Fruit fly (Drosophila melanogaster) whole organism, embryonic: Measurements from ENCODE around the gene Etfb.

Experiments used
- Awh ChIP-seq: fragments of 200-800 bp; sonication (Bioruptor generic); IDR thresholded peaks from 2 replicates; pipeline ENCODE4, ENCODE4 v1.3.6; 2022; ENCODE audit warnings: missing biosample characterization, missing genetic modification characterization
- B-H1 ChIP-seq: fragments of 200-800 bp; sonication (Bioruptor generic); IDR thresholded peaks from 3 replicates; pipeline ENCODE4 v1.3.6; 2022; ENCODE audit warnings: missing biosample characterization, missing genetic modification characterization
- CG11696 ChIP-seq: fragments of 200-800 bp; sonication (Bioruptor generic); IDR thresholded peaks from 2 replicates; pipeline ENCODE4 v1.3.6; 2022; ENCODE audit warnings: missing biosample characterization, missing genetic modification characterization
- CG13894 ChIP-seq: fragments of 200-800 bp; sonication (Bioruptor generic); optimal IDR thresholded peaks from 3 replicates; lab custom pipeline; 2018; ENCODE audit warnings: missing biosample characterization, mild to moderate bottlenecking, missing genetic modification characterization, moderate library complexity
- CG15696 ChIP-seq: fragments of 200-800 bp; sonication (Bioruptor generic); optimal IDR thresholded peaks from 2 replicates; lab custom pipeline; 2019; ENCODE audit warnings: missing biosample characterization, mild to moderate bottlenecking, missing genetic modification characterization, moderate library complexity
- CG16813 ChIP-seq: fragments of 200-800 bp; sonication (Bioruptor generic); IDR thresholded peaks from 3 replicates; pipeline ENCODE4 v1.3.6; 2022; ENCODE audit warnings: missing biosample characterization, missing genetic modification characterization; ENCODE audit not compliant: partially characterized antibody
- CG17568 ChIP-seq: fragments of 200-800 bp; sonication (Bioruptor generic); optimal IDR thresholded peaks from 2 replicates; lab custom pipeline; 2018; ENCODE audit warnings: missing biosample characterization, mild to moderate bottlenecking, missing genetic modification characterization, moderate library complexity
- CG18599 ChIP-seq: fragments of 200-800 bp; sonication (Bioruptor generic); optimal IDR thresholded peaks from 3 replicates; lab custom pipeline; 2017; ENCODE audit warnings: missing biosample characterization, missing genetic modification characterization, mild to moderate bottlenecking, moderate library complexity, missing genetic modification reagents
- CG2120 ChIP-seq: fragments of 200-800 bp; sonication (Bioruptor generic); optimal IDR thresholded peaks from 3 replicates; lab custom pipeline; 2016; ENCODE audit warnings: missing biosample characterization, missing genetic modification characterization
- CG3726 ChIP-seq: fragments of 200-800 bp; sonication (Bioruptor generic); IDR thresholded peaks from 3 replicates; pipeline ENCODE4, ENCODE4 v1.3.6; 2022; ENCODE audit warnings: missing biosample characterization, missing genetic modification characterization
- CG4854 ChIP-seq: fragments of 200-800 bp; sonication (Bioruptor generic); optimal IDR thresholded peaks from 2 replicates; lab custom pipeline; 2016; ENCODE audit warnings: missing biosample characterization, missing genetic modification characterization, inconsistent platforms
- CG6254 ChIP-seq: fragments of 200-800 bp; sonication (Bioruptor generic); optimal IDR thresholded peaks from 3 replicates; lab custom pipeline; 2017; ENCODE audit warnings: mild to moderate bottlenecking, missing biosample characterization, missing genetic modification reagents, missing genetic modification characterization
- CG7556 ChIP-seq: fragments of 200-800 bp; sonication (Bioruptor generic); optimal IDR thresholded peaks from 2 replicates; lab custom pipeline; 2017; ENCODE audit warnings: missing biosample characterization, mild to moderate bottlenecking, missing genetic modification characterization
- CG7963 ChIP-seq: fragments of 200-800 bp; sonication (Bioruptor generic); IDR thresholded peaks from 3 replicates; pipeline ENCODE4 v1.3.6; 2022; ENCODE audit warnings: missing biosample characterization, missing genetic modification characterization; ENCODE audit not compliant: partially characterized antibody
- CG9727 ChIP-seq: fragments of 200-800 bp; sonication (Bioruptor generic); optimal IDR thresholded peaks from 3 replicates; lab custom pipeline; 2017; ENCODE audit warnings: missing biosample characterization, mild to moderate bottlenecking, missing genetic modification characterization
- CTCF ChIP-seq: fragments of 200-800 bp; sonication (Bioruptor generic); optimal IDR thresholded peaks from 2 replicates; lab custom pipeline; 2017; ENCODE audit warnings: missing biosample characterization, mild to moderate bottlenecking, missing genetic modification characterization, moderate library complexity
- CrebB ChIP-seq: fragments of 200-800 bp; sonication (Bioruptor generic); optimal IDR thresholded peaks from 3 replicates; lab custom pipeline; 2018; ENCODE audit warnings: missing biosample characterization, mild to moderate bottlenecking, missing genetic modification characterization
- D19B ChIP-seq: fragments of 200-800 bp; sonication (Bioruptor generic); optimal IDR thresholded peaks from 2 replicates; lab custom pipeline; 2017; ENCODE audit warnings: missing biosample characterization, mild to moderate bottlenecking, missing genetic modification characterization
- Hr3 ChIP-seq: fragments of 200-800 bp; sonication (Bioruptor generic); optimal IDR thresholded peaks from 3 replicates; lab custom pipeline; 2016; ENCODE audit warnings: missing biosample characterization, missing genetic modification characterization
- Lhr ChIP-seq: fragments of 200-800 bp; sonication (Bioruptor generic); optimal IDR thresholded peaks from 3 replicates; lab custom pipeline; 2017; ENCODE audit warnings: mild to moderate bottlenecking, missing biosample characterization, missing genetic modification reagents, missing genetic modification characterization
- Lpt ChIP-seq: fragments of >200 bp; optimal IDR thresholded peaks from 2 replicates; lab custom pipeline; 2018; ENCODE audit warnings: missing biosample characterization, missing genetic modification characterization
- Med ChIP-seq: fragments of 200-800 bp; sonication (Bioruptor generic); peaks from one replicate; lab custom pipeline; 2016; ENCODE audit warnings: missing biosample characterization, missing genetic modification characterization, mild to moderate bottlenecking, inconsistent platforms, moderate library complexity
- Mrtf ChIP-seq: fragments of 200-800 bp; sonication (Bioruptor generic); IDR thresholded peaks from 3 replicates; pipeline ENCODE4 v1.3.6; 2022; ENCODE audit warnings: missing biosample characterization, missing genetic modification characterization
- NFAT ChIP-seq: fragments of 200-800 bp; sonication (Bioruptor generic); IDR thresholded peaks from 2 replicates; pipeline ENCODE4 v1.3.6; 2022; ENCODE audit warnings: missing biosample characterization, missing genetic modification characterization
- Nf-YC ChIP-seq: fragments of 200-800 bp; optimal IDR thresholded peaks from 3 replicates; lab custom pipeline; 2019; ENCODE audit warnings: missing biosample characterization, mild to moderate bottlenecking, missing genetic modification characterization, moderate library complexity
- Sox102F ChIP-seq: fragments of 200-800 bp; sonication (Bioruptor generic); optimal IDR thresholded peaks from 2 replicates; lab custom pipeline; 2018; ENCODE audit warnings: missing biosample characterization, mild to moderate bottlenecking, missing genetic modification characterization, moderate library complexity
- amos ChIP-seq: fragments of 200-800 bp; sonication (Bioruptor generic); IDR thresholded peaks from 2 replicates; pipeline ENCODE4 v1.3.6; 2022; ENCODE audit warnings: missing biosample characterization, missing genetic modification characterization; ENCODE audit not compliant: partially characterized antibody
- bcd ChIP-seq: fragments of 200-800 bp; sonication (Bioruptor generic); optimal IDR thresholded peaks from 2 replicates; lab custom pipeline; 2017; ENCODE audit warnings: missing biosample characterization, mild to moderate bottlenecking, missing genetic modification characterization
- chinmo ChIP-seq: fragments of 200-800 bp; sonication (Bioruptor generic); IDR thresholded peaks from 4 replicates; pipeline ENCODE4 v1.3.6; 2022; ENCODE audit warnings: missing biosample characterization, missing genetic modification characterization; ENCODE audit not compliant: partially characterized antibody
- chn ChIP-seq: fragments of 200-800 bp; sonication (Bioruptor generic); optimal IDR thresholded peaks from 2 replicates; lab custom pipeline; 2016; ENCODE audit warnings: missing biosample characterization, missing genetic modification characterization
- danr ChIP-seq: fragments of 200-800 bp; sonication (Bioruptor generic); IDR thresholded peaks from 2 replicates; pipeline ENCODE4 v1.3.6; 2022; ENCODE audit warnings: missing biosample characterization, missing genetic modification characterization
- dmrt11E ChIP-seq: fragments of 200-800 bp; sonication (Bioruptor generic); optimal IDR thresholded peaks from 3 replicates; lab custom pipeline; 2018; ENCODE audit warnings: missing biosample characterization, mild to moderate bottlenecking, missing genetic modification characterization, moderate library complexity
- ewg ChIP-seq: fragments of 200-800 bp; sonication (Bioruptor generic); optimal IDR thresholded peaks from 3 replicates; lab custom pipeline; 2017; ENCODE audit warnings: mild to moderate bottlenecking, missing biosample characterization, missing genetic modification reagents, missing genetic modification characterization
- fd102C ChIP-seq: fragments of 200-800 bp; sonication (Bioruptor generic); optimal IDR thresholded peaks from 2 replicates; lab custom pipeline; 2018; ENCODE audit warnings: missing biosample characterization, mild to moderate bottlenecking, missing genetic modification characterization, moderate library complexity
- fu2 ChIP-seq: fragments of 200-800 bp; sonication (Bioruptor generic); optimal IDR thresholded peaks from 2 replicates; lab custom pipeline; 2016; ENCODE audit warnings: missing biosample characterization, missing genetic modification characterization
- ham ChIP-seq: fragments of 200-800 bp; sonication (Bioruptor generic); IDR thresholded peaks from 2 replicates; pipeline ENCODE4 v1.3.6; 2022; ENCODE audit warnings: missing biosample characterization, missing genetic modification characterization
- knrl ChIP-seq: fragments of 200-800 bp; sonication (Bioruptor generic); IDR thresholded peaks from 3 replicates; pipeline ENCODE4 v1.3.6; 2022; ENCODE audit warnings: missing biosample characterization, missing genetic modification characterization; ENCODE audit not compliant: partially characterized antibody
- lab ChIP-seq: fragments of 200-800 bp; sonication (Bioruptor generic); optimal IDR thresholded peaks from 3 replicates; lab custom pipeline; 2017; ENCODE audit warnings: missing biosample characterization, missing genetic modification characterization, mild to moderate bottlenecking, moderate library complexity, missing genetic modification reagents
- lmd ChIP-seq: fragments of 200-800 bp; sonication (Bioruptor generic); IDR thresholded peaks from 2 replicates; pipeline ENCODE4 v1.3.6; 2022; ENCODE audit warnings: missing biosample characterization, missing genetic modification characterization
- lola ChIP-seq, 3 experiments: fragments of >200 bp in 2 of 3; fragments of 200-800 bp in 1 of 3; sonication (Bioruptor generic) in 1 of 3; optimal IDR thresholded peaks; 2 replicates each; lab custom pipeline; 2017 to 2019; ENCODE audit warnings: missing biosample characterization in 3 of 3, missing genetic modification characterization in 3 of 3, mild to moderate bottlenecking in 1 of 3, moderate library complexity in 1 of 3
- odd ChIP-seq: fragments of 200-800 bp; sonication (Bioruptor generic); optimal IDR thresholded peaks from 2 replicates; lab custom pipeline; 2017; ENCODE audit warnings: missing biosample characterization, mild to moderate bottlenecking, missing genetic modification characterization
- onecut ChIP-seq: fragments of 200-800 bp; sonication (Bioruptor generic); IDR thresholded peaks from 2 replicates; pipeline ENCODE4 v1.3.6; 2022; ENCODE audit warnings: missing biosample characterization, missing genetic modification characterization
- repo ChIP-seq: fragments of 200-800 bp; sonication (Bioruptor generic); optimal IDR thresholded peaks from 2 replicates; lab custom pipeline; 2016; ENCODE audit warnings: missing biosample characterization, missing genetic modification characterization
- sc ChIP-seq, 3 experiments: fragments of >200 bp in 2 of 3; fragments of 200-800 bp in 1 of 3; sonication (Bioruptor generic) in 1 of 3; optimal IDR thresholded peaks; 2 replicates in 2 of 3; 3 replicates in 1 of 3; lab custom pipeline; 2017; ENCODE audit warnings: mild to moderate bottlenecking in 1 of 3, missing biosample characterization in 1 of 3, missing genetic modification characterization in 1 of 3, missing genetic modification reagents in 1 of 3
- sisA ChIP-seq: fragments of 200-800 bp; sonication (Bioruptor generic); IDR thresholded peaks from 2 replicates; pipeline ENCODE4 v1.3.6; 2022; ENCODE audit warnings: missing biosample characterization, missing genetic modification characterization
- stwl ChIP-seq: fragments of 200-800 bp; sonication (Bioruptor generic); optimal IDR thresholded peaks from 3 replicates; lab custom pipeline; 2018; ENCODE audit warnings: missing biosample characterization, mild to moderate bottlenecking, missing genetic modification characterization, moderate library complexity
- tgo ChIP-seq: fragments of 200-800 bp; sonication (Bioruptor generic); IDR thresholded peaks from 3 replicates; pipeline ENCODE4 v1.3.6; 2022; ENCODE audit warnings: missing biosample characterization, missing genetic modification characterization
- tll ChIP-seq, 2 experiments: fragments of 200-800 bp in 1 of 2; fragments of >200 bp in 1 of 2; sonication (Bioruptor generic) in 1 of 2; optimal IDR thresholded peaks; 2 replicates each; lab custom pipeline; 2017 to 2019; ENCODE audit warnings: missing biosample characterization in 2 of 2, missing genetic modification characterization in 2 of 2, mild to moderate bottlenecking in 1 of 2, moderate library complexity in 1 of 2
- vnd ChIP-seq: fragments of 200-800 bp; sonication (Bioruptor generic); IDR thresholded peaks from 3 replicates; pipeline ENCODE4 v1.3.6; 2022; ENCODE audit warnings: missing biosample characterization, missing genetic modification characterization; ENCODE audit not compliant: partially characterized antibody
- zen ChIP-seq: fragments of 200-800 bp; sonication (Bioruptor generic); optimal IDR thresholded peaks from 3 replicates; lab custom pipeline; 2018; ENCODE audit warnings: missing biosample characterization, mild to moderate bottlenecking, missing genetic modification characterization, moderate library complexity

The Etfb gene

DNA sequence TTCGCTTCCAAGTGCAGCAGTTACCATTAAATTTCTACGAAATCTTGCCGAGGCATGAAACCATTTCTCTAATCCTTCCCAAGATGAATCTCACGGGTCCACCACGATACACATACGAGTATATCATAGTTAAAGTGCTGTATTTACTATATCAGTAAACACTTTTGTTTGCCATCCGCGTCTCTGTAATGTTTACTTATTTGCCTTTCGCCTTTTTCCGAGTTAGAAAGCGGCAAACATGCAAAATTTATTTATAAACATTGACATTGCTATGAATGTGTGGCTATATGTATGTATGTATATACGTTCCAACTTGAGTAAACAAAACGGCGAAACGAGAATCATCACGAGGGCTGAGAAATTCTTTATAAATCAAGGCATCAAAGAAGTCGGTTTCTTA is 28.2 kb upstream of the Etfb start (continued):
- TF ChIP-seq Nf-YC (tag; lab: Kevin White, UChicago) (no peak), ham (GFP tag; lab: Robert Waterston, UW) (no peak), lab (GFP tag; lab: Kevin White, UChicago) (peak; percentile 62), Sox102F (no peak), Lpt (no peak), repo (GFP tag; lab: Kevin White, UChicago) (no peak), fu2 (GFP tag; lab: Kevin White, UChicago) (no peak), D19B (no peak), amos (no peak), CG13894 (tag; lab: Kevin White, UChicago) (no peak), CrebB (no peak), chinmo (GFP tag; lab: Robert Waterston, UW) (no peak), CG4854 (GFP tag; lab: Kevin White, UChicago) (no peak), knrl (GFP tag; lab: Robert Waterston, UW) (no peak), vnd (GFP tag; lab: Robert Waterston, UW) (no peak), tll (GFP tag; optimal IDR thresholded peaks at IDR 0.05; lab: Kevin White, UChicago) (no peak), lmd (no peak), tgo (GFP tag; lab: Robert Waterston, UW) (no peak), chn (GFP tag; lab: Kevin White, UChicago) (no peak), CG6254 (GFP tag; lab: Kevin White, UChicago) (peak; percentile 66), stwl (tag; lab: Kevin White, UChicago) (no peak), Mrtf (GFP tag; lab: Robert Waterston, UW) (no peak), Lhr (no peak), danr (GFP tag; lab: Robert Waterston, UW) (no peak), CG15696 (peak; percentile 95), B-H1 (no peak), sc (optimal IDR thresholded peaks at IDR 0.05; lab: Kevin White, UChicago) (no peak), sc (GFP tag; optimal IDR thresholded peaks at IDR 0.05; lab: Kevin White, UChicago) (no peak), CG7963 (no peak), CG17568 (no peak), CG11696 (GFP tag; lab: Robert Waterston, UW) (no peak), onecut (GFP tag; lab: Robert Waterston, UW) (no peak; the same call in 1 of the 2 replicates), zen (peak; percentile 81), fd102C (GFP tag; lab: Kevin White, UChicago) (peak; percentile 94), Hr3 (no peak), lola (GFP tag; optimal IDR thresholded peaks at IDR 0.05; lab: Kevin White, UChicago) (no peak), odd (no peak), Awh (GFP tag; lab: Robert Waterston, UW) (no peak), ewg (GFP tag; lab: Kevin White, UChicago) (no peak), CG7556 (no peak), CG3726 (GFP tag; lab: Robert Waterston, UW) (no peak), bcd (GFP tag; lab: Kevin White, UChicago) (peak; percentile 9), Med (peak; percentile 73), NFAT (GFP tag; lab: Robert Waterston, UW) (no peak), CTCF (GFP tag; lab: Kevin White, UChicago) (no peak), dmrt11E (tag; lab: Kevin White, UChicago) (peak; percentile 18), sisA (GFP tag; lab: Robert Waterston, UW) (no peak), CG2120 (GFP tag; lab: Kevin White, UChicago) (no peak), CG9727 (GFP tag; lab: Kevin White, UChicago) (peak; percentile 79), CG18599 (GFP tag; lab: Kevin White, UChicago) (peak; percentile 70), CG16813 (GFP tag; lab: Robert Waterston, UW) (no peak)
